Fruit fly (Drosophila melanogaster) whole organism, prepupa: ENCODE results near the gene CG17260.

ENCODE experiments used
- CG10631 ChIP-seq: fragments of 200-800 bp; sonication (Bioruptor generic); optimal IDR thresholded peaks from 2 replicates; lab custom pipeline; 2016; ENCODE audit warnings: missing biosample characterization, missing genetic modification characterization
- CG10669 ChIP-seq: fragments of 200-800 bp; sonication (Bioruptor generic); optimal IDR thresholded peaks from 3 replicates; lab custom pipeline; 2018; ENCODE audit warnings: missing biosample characterization, mild to moderate bottlenecking, missing genetic modification characterization, moderate library complexity
- CG11294 ChIP-seq: fragments of 200-800 bp; sonication (Bioruptor generic); IDR thresholded peaks from 2 replicates; pipeline ENCODE4 v1.3.6; 2022; ENCODE audit warnings: missing biosample characterization, missing genetic modification characterization
- CG15336 ChIP-seq: fragments of 200-800 bp; sonication (Bioruptor generic); IDR thresholded peaks from 2 replicates; pipeline ENCODE4 v1.3.6; 2022; ENCODE audit warnings: missing biosample characterization, missing genetic modification characterization
- CG3032 ChIP-seq: fragments of 200-800 bp; optimal IDR thresholded peaks from 2 replicates; lab custom pipeline; 2019; ENCODE audit warnings: missing biosample characterization, mild to moderate bottlenecking, missing genetic modification characterization, moderate library complexity
- CG31627 ChIP-seq: fragments of 200-800 bp; sonication (Bioruptor generic); optimal IDR thresholded peaks from 3 replicates; lab custom pipeline; 2016; ENCODE audit warnings: missing biosample characterization, missing genetic modification characterization
- CG32006 ChIP-seq: fragments of 200-800 bp; sonication (Bioruptor generic); optimal IDR thresholded peaks from 3 replicates; lab custom pipeline; 2017; ENCODE audit warnings: missing biosample characterization, mild to moderate bottlenecking, missing genetic modification characterization
- CG3919 ChIP-seq: fragments of 200-800 bp; sonication (Bioruptor generic); optimal IDR thresholded peaks from 3 replicates; lab custom pipeline; 2016; ENCODE audit warnings: missing biosample characterization, missing genetic modification characterization
- CG6163 ChIP-seq: fragments of 200-800 bp; sonication (Bioruptor generic); IDR thresholded peaks from 3 replicates; pipeline ENCODE4 v1.3.6; 2022; ENCODE audit warnings: missing biosample characterization, missing genetic modification characterization
- CG6792 ChIP-seq: fragments of 200-800 bp; sonication (Bioruptor generic); optimal IDR thresholded peaks from 3 replicates; lab custom pipeline; 2016; ENCODE audit warnings: missing biosample characterization, missing genetic modification characterization
- CG6808 ChIP-seq: fragments of 200-800 bp; sonication (Bioruptor generic); optimal IDR thresholded peaks from 3 replicates; lab custom pipeline; 2017; ENCODE audit warnings: missing biosample characterization, missing genetic modification characterization, mild to moderate bottlenecking, moderate library complexity, missing genetic modification reagents
- CG6854 ChIP-seq: fragments of 200-800 bp; sonication (Bioruptor generic); optimal IDR thresholded peaks from 2 replicates; lab custom pipeline; 2017; ENCODE audit warnings: missing biosample characterization, mild to moderate bottlenecking, missing genetic modification characterization
- CG7368 ChIP-seq: fragments of 200-800 bp; sonication (Bioruptor generic); optimal IDR thresholded peaks from 3 replicates; lab custom pipeline; 2016; ENCODE audit warnings: missing biosample characterization, missing genetic modification characterization
- CG8119 ChIP-seq: fragments of 200-800 bp; sonication (Bioruptor generic); IDR thresholded peaks from 3 replicates; pipeline ENCODE4 v1.3.6; 2022; ENCODE audit warnings: missing biosample characterization, missing genetic modification characterization
- CG8319 ChIP-seq: fragments of 200-800 bp; sonication (Bioruptor generic); optimal IDR thresholded peaks from 3 replicates; lab custom pipeline; 2016; ENCODE audit warnings: missing biosample characterization, missing genetic modification characterization
- CG8632 ChIP-seq: fragments of 200-800 bp; sonication (Bioruptor generic); optimal IDR thresholded peaks from 3 replicates; lab custom pipeline; 2016; ENCODE audit warnings: missing biosample characterization, missing genetic modification characterization
- CG9139 ChIP-seq: fragments of 200-800 bp; sonication (Bioruptor generic); optimal IDR thresholded peaks from 3 replicates; lab custom pipeline; 2017; ENCODE audit warnings: missing biosample characterization, mild to moderate bottlenecking, missing genetic modification characterization
- Eip78C ChIP-seq: fragments of 200-800 bp; sonication (Bioruptor generic); peaks from one replicate; lab custom pipeline; 2016; ENCODE audit warnings: missing biosample characterization, missing genetic modification characterization
- Gug ChIP-seq: fragments of 200-800 bp; sonication (Bioruptor generic); IDR thresholded peaks from 2 replicates; pipeline ENCODE4 v1.3.6; 2022; ENCODE audit warnings: missing biosample characterization, missing genetic modification characterization
- Hr39 ChIP-seq: fragments of 200-800 bp; sonication (Bioruptor generic); optimal IDR thresholded peaks from 2 replicates; lab custom pipeline; 2016; ENCODE audit warnings: missing biosample characterization, missing genetic modification characterization
- Hr4 ChIP-seq: fragments of 200-800 bp; sonication (Bioruptor generic); optimal IDR thresholded peaks from 3 replicates; lab custom pipeline; 2016; ENCODE audit warnings: missing biosample characterization, missing genetic modification characterization
- Lpt ChIP-seq: fragments of 200-800 bp; sonication (Bioruptor generic); optimal IDR thresholded peaks from 3 replicates; lab custom pipeline; 2016; ENCODE audit warnings: missing biosample characterization, missing genetic modification characterization
- Met ChIP-seq: fragments of 200-800 bp; sonication (Bioruptor generic); optimal IDR thresholded peaks from 3 replicates; lab custom pipeline; 2016; ENCODE audit warnings: missing biosample characterization, missing genetic modification characterization
- Smox ChIP-seq: fragments of 200-800 bp; sonication (Bioruptor generic); optimal IDR thresholded peaks from 3 replicates; lab custom pipeline; 2016; ENCODE audit warnings: missing biosample characterization, missing genetic modification characterization
- Sox102F ChIP-seq: fragments of 200-800 bp; sonication (Bioruptor generic); optimal IDR thresholded peaks from 2 replicates; lab custom pipeline; 2016; ENCODE audit warnings: missing biosample characterization, mild to moderate bottlenecking, missing genetic modification characterization
- Sox14 ChIP-seq: fragments of 200-800 bp; sonication (Bioruptor generic); optimal IDR thresholded peaks from 3 replicates; lab custom pipeline; 2016; ENCODE audit warnings: missing biosample characterization, missing genetic modification characterization
- acj6 ChIP-seq: fragments of 200-800 bp; sonication (Bioruptor generic); optimal IDR thresholded peaks from 3 replicates; lab custom pipeline; 2016; ENCODE audit warnings: missing biosample characterization, missing genetic modification characterization
- cyc ChIP-seq: fragments of 200-800 bp; sonication (Bioruptor generic); optimal IDR thresholded peaks from 3 replicates; lab custom pipeline; 2016; ENCODE audit warnings: missing biosample characterization, missing genetic modification characterization
- dac ChIP-seq: fragments of 200-800 bp; sonication (Bioruptor generic); optimal IDR thresholded peaks from 2 replicates; lab custom pipeline; 2017; ENCODE audit warnings: missing biosample characterization, mild to moderate bottlenecking, missing genetic modification characterization
- dsx ChIP-seq: fragments of 200-800 bp; optimal IDR thresholded peaks from 3 replicates; lab custom pipeline; 2019; ENCODE audit warnings: missing biosample characterization, mild to moderate bottlenecking, missing genetic modification characterization, moderate library complexity; ENCODE audit not compliant: poor library complexity, severe bottlenecking
- eg ChIP-seq: fragments of 200-800 bp; sonication (Bioruptor generic); IDR thresholded peaks from 3 replicates; pipeline ENCODE4 v1.3.6; 2022; ENCODE audit warnings: missing biosample characterization, missing genetic modification characterization
- fd59A ChIP-seq: fragments of 200-800 bp; sonication (Bioruptor generic); optimal IDR thresholded peaks from 2 replicates; lab custom pipeline; 2017; ENCODE audit warnings: missing biosample characterization, mild to moderate bottlenecking, missing genetic modification characterization, missing genetic modification reagents
- fd85E ChIP-seq: fragments of 200-800 bp; sonication (Bioruptor generic); optimal IDR thresholded peaks from 3 replicates; lab custom pipeline; 2016; ENCODE audit warnings: missing biosample characterization, missing genetic modification characterization
- fkh ChIP-seq: fragments of 200-800 bp; sonication (Bioruptor generic); optimal IDR thresholded peaks from 3 replicates; lab custom pipeline; 2017; ENCODE audit warnings: missing biosample characterization, mild to moderate bottlenecking, missing genetic modification characterization, moderate library complexity
- net ChIP-seq: fragments of 200-800 bp; sonication (Bioruptor generic); optimal IDR thresholded peaks from 3 replicates; lab custom pipeline; 2016; ENCODE audit warnings: missing biosample characterization, missing genetic modification characterization
- pdm3 ChIP-seq: fragments of 200-800 bp; sonication (Bioruptor generic); optimal IDR thresholded peaks from 3 replicates; lab custom pipeline; 2016; ENCODE audit warnings: missing biosample characterization, missing genetic modification characterization
- salr ChIP-seq, 2 experiments: fragments of 200-800 bp; sonication (Bioruptor generic); optimal IDR thresholded peaks; 3 replicates each; lab custom pipeline; 2016 to 2018; ENCODE audit warnings: missing biosample characterization in 2 of 2, missing genetic modification characterization in 2 of 2, mild to moderate bottlenecking in 1 of 2
- spab ChIP-seq: fragments of 200-800 bp; sonication (Bioruptor generic); optimal IDR thresholded peaks from 2 replicates; lab custom pipeline; 2017; ENCODE audit warnings: missing biosample characterization, mild to moderate bottlenecking, missing genetic modification characterization, missing genetic modification reagents
- ss ChIP-seq, 2 experiments: fragments of 200-800 bp; sonication (Bioruptor generic); optimal IDR thresholded peaks; 2 replicates in 1 of 2; 3 replicates in 1 of 2; lab custom pipeline; 2017 to 2018; ENCODE audit warnings: mild to moderate bottlenecking in 2 of 2, missing biosample characterization in 2 of 2, missing genetic modification characterization in 2 of 2, moderate library complexity in 1 of 2
- svp ChIP-seq: fragments of 200-800 bp; sonication (Bioruptor generic); peaks from one replicate; lab custom pipeline; 2016; ENCODE audit warnings: missing biosample characterization, missing genetic modification characterization
- topi ChIP-seq: fragments of 200-800 bp; sonication (Bioruptor generic); optimal IDR thresholded peaks from 3 replicates; lab custom pipeline; 2016; ENCODE audit warnings: missing biosample characterization, missing genetic modification characterization
- vri ChIP-seq: fragments of 200-800 bp; sonication (Bioruptor generic); optimal IDR thresholded peaks from 3 replicates; lab custom pipeline; 2016; ENCODE audit warnings: missing biosample characterization, mild to moderate bottlenecking, missing genetic modification characterization

The CG17260 gene

DNA sequence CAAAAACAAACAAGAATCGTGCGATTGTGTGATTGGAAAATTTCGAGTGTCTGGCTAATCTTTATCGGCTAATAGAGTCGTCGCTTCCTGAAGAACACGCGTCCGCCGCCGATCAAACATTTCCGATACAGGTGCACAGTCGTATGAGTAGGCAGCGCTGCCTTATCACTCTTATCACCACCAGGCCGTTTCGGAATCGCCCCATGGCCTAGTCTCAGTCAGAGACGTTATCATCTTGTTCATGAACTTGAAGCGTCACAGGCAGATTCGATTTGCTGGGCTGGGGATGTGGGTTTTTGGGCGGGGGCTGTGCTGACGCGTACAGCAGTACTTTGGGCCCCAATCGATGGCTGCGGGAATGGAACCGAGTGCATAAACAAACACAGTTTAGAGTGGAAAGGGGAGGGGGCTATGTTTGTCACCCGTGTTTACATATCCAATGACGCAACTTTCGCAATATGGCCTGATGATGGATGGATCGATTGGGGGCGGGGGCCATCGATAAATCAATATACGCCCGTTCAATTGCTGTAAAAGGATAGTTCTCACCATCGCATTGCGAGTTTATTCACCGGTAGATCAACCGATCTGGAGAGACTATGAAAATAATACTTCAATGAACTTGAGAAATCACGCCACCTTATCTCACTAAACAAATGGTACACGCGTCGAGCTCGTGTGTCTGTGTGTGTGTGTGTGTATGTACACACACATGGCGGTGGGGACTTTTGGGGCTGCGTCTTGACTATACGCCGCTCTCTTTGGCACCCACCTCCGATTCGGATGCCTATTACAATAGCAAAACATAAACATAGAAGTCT is 21.1 kb downstream of the CG17260 start:
- TF ChIP-seq CG6792 (GFP tag; lab: Kevin White, UChicago): peak; percentile 12
- peak; percentile 56 for TF ChIP-seq vri (GFP tag; lab: Kevin White, UChicago)
- no peak for TF ChIP-seq CG10631 (GFP tag; lab: Kevin White, UChicago)
- no peak for TF ChIP-seq CG3032 (tag; lab: Kevin White, UChicago)
- peak; percentile 52 for TF ChIP-seq Eip78C (GFP tag; lab: Kevin White, UChicago)
- TF ChIP-seq CG3919 (GFP tag; lab: Kevin White, UChicago): no peak
- no peak for TF ChIP-seq spab
- TF ChIP-seq fkh (GFP tag; lab: Kevin White, UChicago): peak; percentile 82
- TF ChIP-seq svp (GFP tag; lab: Kevin White, UChicago): peak; percentile 94

DNA sequence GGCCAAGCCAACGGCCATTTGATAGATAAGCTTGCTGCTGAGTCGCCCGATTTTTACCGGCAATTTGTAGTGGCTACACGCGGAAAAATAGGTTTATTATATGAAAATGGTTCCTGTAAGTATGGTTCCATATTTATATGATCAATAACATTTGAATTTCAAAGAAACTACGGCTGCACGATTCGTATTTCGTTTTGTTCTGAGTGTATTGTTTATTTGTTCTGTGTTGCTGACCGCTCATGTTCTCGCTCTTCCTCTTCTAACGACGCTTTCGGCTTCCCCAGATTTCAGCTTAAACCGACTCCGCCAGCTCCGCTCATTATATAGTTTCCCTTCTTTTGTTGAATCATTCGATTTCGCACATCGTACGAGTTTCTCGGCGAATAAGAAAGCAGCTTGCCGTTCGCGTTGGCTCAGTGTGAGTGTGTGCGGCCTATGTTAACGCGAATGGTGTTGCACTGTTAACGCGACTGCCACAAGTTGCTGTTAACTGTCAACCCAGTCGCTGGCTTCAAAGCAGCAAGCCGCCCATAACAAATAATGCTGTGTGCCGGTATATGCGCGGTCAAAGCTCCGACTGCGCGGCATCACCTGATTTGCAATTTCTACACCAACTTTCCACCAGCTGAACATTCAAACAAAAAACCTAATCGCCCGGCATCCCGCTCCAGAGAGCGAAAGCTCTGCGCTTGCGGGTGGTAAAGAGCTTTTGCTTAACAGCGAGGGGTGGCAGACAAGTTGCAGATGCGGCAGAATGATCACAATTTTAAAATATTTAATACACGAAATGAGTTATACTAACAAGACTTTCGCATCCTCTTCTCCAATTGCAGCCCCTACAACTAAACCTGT is 22.0 kb downstream of the CG17260 start:
- TF ChIP-seq CG8119 (GFP tag; lab: Robert Waterston, UW) (peak; percentile 39; the same call in 2 of the 3 replicates), CG10631 (GFP tag; lab: Kevin White, UChicago) (peak; percentile 9), CG6163 (GFP tag; lab: Robert Waterston, UW) (peak; percentile 63; the same call in 2 of the 3 replicates), CG8319 (GFP tag; lab: Kevin White, UChicago) (no peak), CG31627 (GFP tag; lab: Kevin White, UChicago) (peak; percentile 16), Met (GFP tag; lab: Kevin White, UChicago) (peak; percentile 4), salr (GFP tag; optimal IDR thresholded peaks at IDR 0.05; lab: Kevin White, UChicago) (peak in 1 of 2 experiments; percentile 5), net (no peak), CG7368 (no peak), dsx (GFP tag; lab: Kevin White, UChicago) (no peak), CG32006 (peak; percentile 65), CG6808 (GFP tag; lab: Kevin White, UChicago) (no peak), svp (GFP tag; lab: Kevin White, UChicago) (peak; percentile 35), eg (GFP tag; lab: Robert Waterston, UW) (peak; percentile 44), Eip78C (GFP tag; lab: Kevin White, UChicago) (peak; percentile 73), Lpt (GFP tag; lab: Kevin White, UChicago) (no peak), CG3919 (GFP tag; lab: Kevin White, UChicago) (peak; percentile 12), Hr4 (GFP tag; lab: Kevin White, UChicago) (peak; percentile 56), topi (no peak), CG8632 (GFP tag; lab: Kevin White, UChicago) (no peak), CG15336 (GFP tag; lab: Robert Waterston, UW) (peak; percentile 51), CG3032 (tag; lab: Kevin White, UChicago) (no peak), pdm3 (GFP tag; lab: Kevin White, UChicago) (peak; percentile 31), cyc (GFP tag; lab: Kevin White, UChicago) (peak; percentile 3), Sox102F (peak; percentile 36), dac (GFP tag; lab: Kevin White, UChicago) (no peak), fd85E (GFP tag; lab: Kevin White, UChicago) (no peak), CG6854 (GFP tag; lab: Kevin White, UChicago) (no peak), Gug (GFP tag; lab: Robert Waterston, UW) (peak; percentile 29; the same call in 1 of the 2 replicates), CG11294 (GFP tag; lab: Robert Waterston, UW) (0 out of 2 replicates have a peak, but pooled peaks have one; percentile 16), Hr39 (GFP tag; lab: Kevin White, UChicago) (peak; percentile 9)

DNA sequence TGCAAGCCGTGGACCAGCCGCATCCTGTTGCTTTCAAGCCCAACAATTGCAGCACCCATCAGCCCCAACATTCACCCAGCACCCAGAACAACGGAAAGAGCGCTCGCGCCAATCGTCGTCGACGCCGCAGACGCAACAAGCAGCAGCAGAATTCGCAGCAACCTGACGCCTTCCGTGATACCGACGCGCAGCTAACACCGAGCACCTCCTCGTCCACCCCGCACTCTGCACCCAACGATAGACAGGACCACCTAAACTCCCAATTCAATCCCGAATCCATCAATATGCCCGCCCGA is 22.5 kb downstream of the CG17260 start:
- TF ChIP-seq cyc (GFP tag; lab: Kevin White, UChicago): no peak
- no peak for TF ChIP-seq CG6854 (GFP tag; lab: Kevin White, UChicago)
- TF ChIP-seq CG10669 (GFP tag; lab: Kevin White, UChicago): no peak
- no peak for TF ChIP-seq Gug (GFP tag; lab: Robert Waterston, UW)
- no peak for TF ChIP-seq Smox (GFP tag; lab: Kevin White, UChicago)
- no peak for TF ChIP-seq fd59A (GFP tag; lab: Kevin White, UChicago)
- no peak for TF ChIP-seq Hr4 (GFP tag; lab: Kevin White, UChicago)
- no peak for TF ChIP-seq svp (GFP tag; lab: Kevin White, UChicago)
- no peak for TF ChIP-seq Lpt (GFP tag; lab: Kevin White, UChicago)
- no peak for TF ChIP-seq Sox14 (GFP tag; lab: Kevin White, UChicago)
- no peak for TF ChIP-seq ss (GFP tag; optimal IDR thresholded peaks at IDR 0.05; lab: Kevin White, UChicago)
- TF ChIP-seq fkh (GFP tag; lab: Kevin White, UChicago): no peak
- TF ChIP-seq acj6 (GFP tag; lab: Kevin White, UChicago): no peak
- no peak for TF ChIP-seq CG11294 (GFP tag; lab: Robert Waterston, UW)
- no peak for TF ChIP-seq CG9139
